Fruit fly (Drosophila melanogaster) Kc167 (cell line): ENCODE data around the gene CG7841.

Experiments
- Sin3A ChIP-seq: fragments of >200 bp; optimal IDR thresholded peaks from 2 replicates; lab custom pipeline; 2018; ENCODE audit warnings: missing external identifiers
- h ChIP-seq: fragments of >200 bp; optimal IDR thresholded peaks from 3 replicates; lab custom pipeline; 2018; ENCODE audit warnings: missing external identifiers
- insv ChIP-seq: fragments of >200 bp; optimal IDR thresholded peaks from 3 replicates; lab custom pipeline; 2018; ENCODE audit warnings: missing external identifiers
- ttk ChIP-seq: sonication (Bioruptor generic); optimal IDR thresholded peaks from 2 replicates; lab custom pipeline; 2017; ENCODE audit warnings: missing external identifiers

dm6 chr3L:15543467-15543866 is 35.4 kb upstream of the CG7841 start:
- TF ChIP-seq h (lab: Kevin White, UChicago), result no peak
- no peak for TF ChIP-seq insv (lab: Kevin White, UChicago)
- no peak for TF ChIP-seq ttk
- no peak for TF ChIP-seq Sin3A
